Worm (Caenorhabditis elegans): Measurements from ENCODE around the gene str-169.

The str-169 gene

DNA sequence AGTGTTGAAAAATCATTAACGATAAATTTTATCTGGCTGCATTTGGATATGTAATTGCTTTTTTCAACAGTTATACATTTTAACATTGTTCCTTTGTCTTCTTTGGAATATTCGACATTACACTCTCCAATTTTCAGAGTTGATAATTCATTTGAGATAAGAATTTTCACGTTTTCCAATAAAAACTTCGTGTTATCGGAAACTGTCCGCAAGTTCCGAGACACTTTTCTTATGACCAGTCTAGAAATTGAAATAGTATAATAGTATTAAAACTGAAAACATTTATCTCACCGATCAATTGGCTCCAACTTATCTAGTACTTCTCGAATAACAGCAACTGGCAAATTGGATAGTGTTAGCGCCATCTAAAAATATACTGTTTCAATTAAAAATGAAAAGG lies 8.2 kb upstream of the str-169 start, which contains the start of gene fbxa-86:
TSS of gene fbxa-86 (minus strand) at position 367 of the 400 bp plus-strand sequence.
- TF ChIP-seq tab-1 (GFP tag; IDR thresholded peaks at IDR 0.05) (no peak), flt-1 (GFP tag; IDR thresholded peaks at IDR 0.05) (no peak), ztf-29 (GFP tag; IDR thresholded peaks at IDR 0.05) (no peak), klf-2 (GFP tag; conservative IDR thresholded peaks at IDR 0.05) (no peak), med-1 (GFP tag; optimal IDR thresholded peaks at IDR 0.05; ENCODE audit: insufficient read depth) (no peak), ref-1 (GFP tag; conservative IDR thresholded peaks at IDR 0.05) (no peak), T22C8.4 (GFP tag; IDR thresholded peaks at IDR 0.05) (no peak), cog-1 (tag; optimal IDR thresholded peaks at IDR 0.05) (no peak), ztf-23 (GFP tag; IDR thresholded peaks at IDR 0.05) (no peak)

DNA sequence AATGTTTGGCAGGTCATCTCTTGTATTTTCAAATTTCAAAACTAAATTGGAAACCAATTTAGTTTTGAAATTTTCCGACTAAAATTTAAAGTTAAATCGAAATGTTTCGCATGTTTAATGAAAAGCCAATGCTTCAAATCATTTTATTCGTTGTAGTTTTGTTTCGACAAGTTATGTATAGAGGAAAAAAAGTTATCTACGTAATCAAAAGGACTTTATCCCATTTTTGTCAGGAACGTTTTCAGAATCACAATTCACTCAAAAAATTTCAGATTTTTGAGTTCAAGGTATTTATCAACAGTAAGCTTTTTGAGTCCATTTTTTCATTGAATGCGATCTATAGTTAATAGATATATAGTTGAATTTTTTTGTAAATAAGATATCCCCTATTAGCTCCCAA lies 7.2 kb upstream of the str-169 start, which contains the start of gene str-168:
TSS of gene str-168 (plus strand) at position 301 of the 400 bp plus-strand sequence.
- TF ChIP-seq T22C8.4 (GFP tag; IDR thresholded peaks at IDR 0.05), result no peak
- TF ChIP-seq ztf-29 (GFP tag; IDR thresholded peaks at IDR 0.05), result no peak
- TF ChIP-seq tab-1 (GFP tag; IDR thresholded peaks at IDR 0.05), result no peak
- TF ChIP-seq ref-1 (GFP tag; conservative IDR thresholded peaks at IDR 0.05), result no peak
- no peak for TF ChIP-seq klf-2 (GFP tag; conservative IDR thresholded peaks at IDR 0.05)
- no peak for TF ChIP-seq flt-1 (GFP tag; IDR thresholded peaks at IDR 0.05)
- TF ChIP-seq ztf-23 (GFP tag; IDR thresholded peaks at IDR 0.05), result no peak
- no peak for TF ChIP-seq med-1 (GFP tag; optimal IDR thresholded peaks at IDR 0.05; ENCODE audit: insufficient read depth)
- no peak for TF ChIP-seq cog-1 (tag; optimal IDR thresholded peaks at IDR 0.05)

DNA sequence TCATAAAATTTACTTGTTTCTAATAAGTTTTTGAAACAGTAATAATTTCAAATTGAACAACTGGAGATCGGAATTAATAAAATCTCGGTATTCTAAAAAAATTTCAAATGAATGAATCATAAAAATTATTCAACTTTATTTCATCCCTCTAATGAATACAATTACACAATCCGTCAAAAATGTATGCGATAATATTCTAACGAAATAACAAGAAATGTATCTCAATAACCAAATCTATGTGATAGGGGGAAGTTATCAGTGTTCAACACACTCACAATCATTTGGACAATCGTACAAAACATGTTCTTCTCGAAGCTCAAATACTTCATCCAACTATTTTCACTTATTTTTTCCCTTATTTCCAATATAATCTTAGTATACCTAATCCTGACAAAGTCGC lies 4.2 kb upstream of the str-169 start, which contains the start of gene Y9C9A.5:
TSS of gene Y9C9A.5 (plus strand) at position 301 of the 400 bp plus-strand sequence.
- TF ChIP-seq ref-1 (GFP tag; conservative IDR thresholded peaks at IDR 0.05) (no peak), ztf-23 (GFP tag; IDR thresholded peaks at IDR 0.05) (no peak), cog-1 (tag; optimal IDR thresholded peaks at IDR 0.05) (no peak)

DNA sequence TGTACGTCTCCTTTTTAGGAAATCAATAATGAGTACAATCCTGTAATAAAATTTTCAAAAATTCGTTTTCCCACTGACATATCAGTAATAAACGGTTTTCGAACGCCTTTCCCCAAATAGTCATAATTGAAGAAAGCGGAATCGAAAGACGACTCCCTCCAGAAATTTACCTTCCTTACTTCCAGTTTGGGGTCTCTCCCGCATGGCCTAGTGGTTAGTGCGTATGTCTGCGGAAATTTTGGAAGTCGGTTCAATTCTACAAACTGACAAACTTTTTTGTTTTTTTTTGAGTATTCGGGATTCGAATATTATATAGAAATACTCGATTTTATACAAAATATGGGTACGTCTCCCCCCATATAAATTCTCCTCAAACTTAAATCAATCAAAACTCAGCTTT lies 3.9 kb downstream of the str-169 start:
- TF ChIP-seq ref-1 (GFP tag; conservative IDR thresholded peaks at IDR 0.05) (peak; percentile 45; the same call in 1 of the 2 replicates), T22C8.4 (GFP tag; IDR thresholded peaks at IDR 0.05) (peak; percentile 69)

DNA sequence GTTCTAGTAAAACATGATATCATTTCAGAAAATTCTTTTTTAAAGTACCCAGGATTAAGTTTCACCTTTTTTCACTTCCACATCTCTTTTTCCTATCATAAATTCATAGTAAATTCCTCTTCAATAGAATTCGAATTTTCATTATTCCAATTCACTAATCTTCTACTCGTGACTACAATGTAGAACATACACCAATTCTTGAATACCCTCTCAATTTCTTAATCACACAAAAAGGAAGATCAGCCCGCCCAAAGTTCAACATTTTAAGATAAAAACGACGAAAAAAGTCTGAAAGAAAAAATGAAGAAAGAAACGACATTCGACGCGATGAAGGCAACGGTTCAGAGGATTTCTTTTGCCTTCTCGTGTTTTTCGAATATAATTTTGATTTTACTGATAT lies 8.0 kb downstream of the str-169 start, which contains the start of gene str-163:
TSS of gene str-163 (plus strand) at position 301 of the 400 bp plus-strand sequence.
- TF ChIP-seq tab-1 (GFP tag; IDR thresholded peaks at IDR 0.05) (no peak), ztf-23 (GFP tag; IDR thresholded peaks at IDR 0.05) (no peak), flt-1 (GFP tag; IDR thresholded peaks at IDR 0.05) (no peak), ref-1 (GFP tag; conservative IDR thresholded peaks at IDR 0.05) (no peak), ztf-29 (GFP tag; IDR thresholded peaks at IDR 0.05) (no peak), klf-2 (GFP tag; conservative IDR thresholded peaks at IDR 0.05) (no peak), cog-1 (tag; optimal IDR thresholded peaks at IDR 0.05) (no peak), T22C8.4 (GFP tag; IDR thresholded peaks at IDR 0.05) (no peak), med-1 (GFP tag; optimal IDR thresholded peaks at IDR 0.05; ENCODE audit: insufficient read depth) (no peak)

DNA sequence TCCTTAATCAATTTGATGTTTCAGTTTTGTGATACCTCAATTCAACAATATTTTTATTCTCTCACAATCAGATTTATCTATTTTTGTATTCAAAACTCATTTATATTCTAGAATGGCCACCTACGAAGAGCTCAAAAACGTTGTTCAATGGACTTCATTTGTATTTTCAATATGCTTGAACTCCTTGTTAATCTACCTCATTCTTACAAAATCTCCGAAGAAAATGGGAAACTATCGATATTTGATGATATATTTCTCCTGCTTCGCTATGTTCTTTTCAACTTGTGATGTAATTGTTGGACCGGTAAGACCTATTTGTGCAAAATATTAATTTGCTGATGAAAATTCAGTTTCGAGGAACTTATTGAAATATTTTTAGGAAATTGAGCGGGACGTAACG lies 14.8 kb downstream of the str-169 start, which contains the start of gene str-164:
TSS of gene str-164 (plus strand) at position 113 of the 400 bp plus-strand sequence.
- TF ChIP-seq T22C8.4 (GFP tag; IDR thresholded peaks at IDR 0.05) (no peak), ztf-29 (GFP tag; IDR thresholded peaks at IDR 0.05) (no peak), ref-1 (GFP tag; conservative IDR thresholded peaks at IDR 0.05) (no peak), med-1 (GFP tag; optimal IDR thresholded peaks at IDR 0.05; ENCODE audit: insufficient read depth) (no peak), ztf-23 (GFP tag; IDR thresholded peaks at IDR 0.05) (no peak), klf-2 (GFP tag; conservative IDR thresholded peaks at IDR 0.05) (no peak), cog-1 (tag; optimal IDR thresholded peaks at IDR 0.05) (no peak), tab-1 (GFP tag; IDR thresholded peaks at IDR 0.05) (no peak)

DNA sequence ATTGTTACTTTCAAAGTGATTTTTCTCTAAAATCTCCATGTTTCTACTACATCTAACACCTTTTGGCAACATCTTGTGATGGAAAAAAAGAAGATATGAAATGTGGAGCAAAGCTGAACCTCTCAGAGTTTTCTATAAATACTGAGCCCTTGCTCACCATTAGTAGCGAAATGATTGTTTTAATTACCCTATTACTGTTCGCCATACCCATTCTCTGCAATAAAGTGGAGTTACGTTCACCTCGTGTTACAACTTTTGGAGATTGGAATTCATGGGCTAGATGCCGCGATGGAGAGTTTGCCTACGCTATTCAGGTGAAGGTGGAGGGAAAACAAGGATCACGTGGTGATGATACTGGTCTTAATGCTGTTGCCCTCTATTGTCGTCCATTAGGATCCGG lies 18.0 kb downstream of the str-169 start, which contains the start of gene txt-3:
TSS of gene txt-3 (plus strand) at position 125 of the 400 bp plus-strand sequence.
- TF ChIP-seq med-1 (GFP tag; optimal IDR thresholded peaks at IDR 0.05; ENCODE audit: insufficient read depth) (no peak), T22C8.4 (GFP tag; IDR thresholded peaks at IDR 0.05) (no peak), klf-2 (GFP tag; conservative IDR thresholded peaks at IDR 0.05) (no peak), ztf-23 (GFP tag; IDR thresholded peaks at IDR 0.05) (no peak), ztf-29 (GFP tag; IDR thresholded peaks at IDR 0.05) (no peak)

DNA sequence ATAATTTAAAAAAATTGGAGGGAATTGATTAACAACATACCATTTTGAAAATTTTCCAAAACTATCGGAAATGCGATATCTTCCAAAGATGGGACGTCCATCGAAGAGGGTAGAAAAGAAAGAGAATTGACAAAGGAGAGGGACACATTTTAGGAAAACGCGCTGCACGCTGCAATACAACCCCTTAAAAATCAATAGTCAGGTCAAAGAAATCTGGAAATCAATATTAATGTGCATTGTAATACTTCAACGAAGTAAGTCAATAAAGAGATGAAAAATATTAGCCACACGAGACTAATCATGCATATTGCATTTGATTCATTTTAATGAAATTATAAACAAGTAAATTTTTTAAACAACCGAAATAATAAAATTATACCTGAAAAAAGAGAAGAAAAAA lies 23.5 kb downstream of the str-169 start, which contains the start of gene Y9C9A.13:
TSS of gene Y9C9A.13 (minus strand) at position 101 of the 400 bp plus-strand sequence.
- TF ChIP-seq ztf-29 (GFP tag; IDR thresholded peaks at IDR 0.05), result no peak
- TF ChIP-seq ztf-23 (GFP tag; IDR thresholded peaks at IDR 0.05), result no peak
- no peak for TF ChIP-seq T22C8.4 (GFP tag; IDR thresholded peaks at IDR 0.05)
- TF ChIP-seq med-1 (GFP tag; optimal IDR thresholded peaks at IDR 0.05; ENCODE audit: insufficient read depth), result no peak
- TF ChIP-seq cog-1 (tag; optimal IDR thresholded peaks at IDR 0.05), result no peak
- TF ChIP-seq tab-1 (GFP tag; IDR thresholded peaks at IDR 0.05), result no peak
- TF ChIP-seq klf-2 (GFP tag; conservative IDR thresholded peaks at IDR 0.05), result no peak
- no peak for TF ChIP-seq ref-1 (GFP tag; conservative IDR thresholded peaks at IDR 0.05)
- no peak for TF ChIP-seq flt-1 (GFP tag; IDR thresholded peaks at IDR 0.05)

DNA sequence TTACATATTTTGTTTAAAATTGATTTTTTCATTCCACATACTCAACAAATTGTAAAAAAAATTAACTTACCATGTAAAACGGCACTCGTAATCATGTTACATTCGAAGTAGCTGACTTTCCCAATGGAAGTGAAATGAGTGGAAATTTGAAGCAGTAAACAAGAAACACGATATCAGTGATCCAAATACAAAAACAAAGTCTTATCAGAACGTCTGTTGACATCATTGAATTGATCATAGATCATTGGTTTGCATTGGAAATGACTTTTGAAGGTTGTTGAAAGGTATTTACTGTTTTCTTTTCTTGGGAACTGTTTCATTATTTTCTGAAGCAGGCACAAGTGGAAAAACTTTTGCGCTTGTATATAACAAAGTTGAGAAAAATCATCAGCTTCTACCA lies 30.1 kb downstream of the str-169 start, which contains the start of gene Y9C9A.16:
TSS of gene Y9C9A.16 (minus strand) at position 131 of the 400 bp plus-strand sequence.
- TF ChIP-seq klf-2 (GFP tag; conservative IDR thresholded peaks at IDR 0.05) (no peak), ztf-29 (GFP tag; IDR thresholded peaks at IDR 0.05) (no peak), flt-1 (GFP tag; IDR thresholded peaks at IDR 0.05) (no peak), med-1 (GFP tag; optimal IDR thresholded peaks at IDR 0.05; ENCODE audit: insufficient read depth) (no peak), cog-1 (tag; optimal IDR thresholded peaks at IDR 0.05) (no peak), ztf-23 (GFP tag; IDR thresholded peaks at IDR 0.05) (no peak), tab-1 (GFP tag; IDR thresholded peaks at IDR 0.05) (no peak)

DNA sequence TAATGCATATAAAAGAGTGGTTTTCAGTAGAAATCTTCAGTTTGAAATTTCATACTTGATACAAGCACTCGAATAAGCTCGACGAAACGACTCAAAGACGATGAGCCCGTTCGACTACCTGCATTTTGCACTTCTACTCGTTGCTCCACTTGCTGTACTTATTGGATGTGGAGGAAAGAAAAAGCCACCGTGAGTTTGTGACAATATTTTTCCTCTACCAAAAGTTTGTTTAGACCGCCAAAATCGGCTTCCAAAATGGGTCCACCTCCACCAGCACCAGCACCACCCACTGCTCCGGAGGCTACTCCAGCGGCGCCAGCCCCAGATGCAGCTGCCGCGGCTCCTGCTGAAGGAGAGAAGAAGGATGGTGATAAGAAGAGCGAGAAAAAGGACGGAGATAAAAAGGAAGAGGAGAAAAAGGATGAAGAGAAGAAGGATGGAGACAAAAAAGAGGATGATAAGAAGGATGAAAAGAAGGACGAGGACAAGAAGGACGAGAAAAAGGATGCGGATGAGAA lies 31.4 kb downstream of the str-169 start, which contains the start of gene E03H12.5:
TSS of gene E03H12.5 (plus strand) at position 51 of the 518 bp plus-strand sequence.
- no peak for TF ChIP-seq klf-2 (GFP tag; conservative IDR thresholded peaks at IDR 0.05)
- TF ChIP-seq ztf-23 (GFP tag; IDR thresholded peaks at IDR 0.05), result no peak
- TF ChIP-seq ref-1 (GFP tag; conservative IDR thresholded peaks at IDR 0.05), result no peak
- no peak for TF ChIP-seq ztf-29 (GFP tag; IDR thresholded peaks at IDR 0.05)
- TF ChIP-seq flt-1 (GFP tag; IDR thresholded peaks at IDR 0.05), result no peak
- TF ChIP-seq tab-1 (GFP tag; IDR thresholded peaks at IDR 0.05), result no peak
- TF ChIP-seq med-1 (GFP tag; optimal IDR thresholded peaks at IDR 0.05; ENCODE audit: insufficient read depth), result no peak
- TF ChIP-seq T22C8.4 (GFP tag; IDR thresholded peaks at IDR 0.05), result no peak
- TF ChIP-seq cog-1 (tag; optimal IDR thresholded peaks at IDR 0.05), result no peak

Measured in whole organism, midembryonic.